Fruit fly (Drosophila melanogaster) whole organism, embryonic: ENCODE measurements around the gene CG43271.

Experiments
- Bdp1 ChIP-seq: fragments of 200-800 bp; sonication (Bioruptor generic); optimal IDR thresholded peaks from 3 replicates; lab custom pipeline; 2016; ENCODE audit warnings: missing biosample characterization, missing genetic modification characterization
- Blimp-1 ChIP-seq: fragments of 200-800 bp; sonication (Bioruptor generic); optimal IDR thresholded peaks from 3 replicates; lab custom pipeline; 2018; ENCODE audit warnings: missing biosample characterization, missing genetic modification characterization, mild to moderate bottlenecking, moderate library complexity, missing genetic modification reagents
- CG10267 ChIP-seq: fragments of 200-800 bp; sonication (Bioruptor generic); optimal IDR thresholded peaks from 2 replicates; lab custom pipeline; 2018; ENCODE audit warnings: missing biosample characterization, mild to moderate bottlenecking, missing genetic modification characterization, moderate library complexity
- CG10366 ChIP-seq: fragments of 200-800 bp; sonication (Bioruptor generic); IDR thresholded peaks from 2 replicates; pipeline ENCODE4 v1.3.6; 2022; ENCODE audit warnings: missing biosample characterization, missing genetic modification characterization
- CG11504 ChIP-seq: fragments of 200-800 bp; sonication (Bioruptor generic); optimal IDR thresholded peaks from 3 replicates; lab custom pipeline; 2019; ENCODE audit warnings: missing biosample characterization, mild to moderate bottlenecking, missing genetic modification characterization, moderate library complexity
- CG11723 ChIP-seq: fragments of 200-800 bp; sonication (Bioruptor generic); optimal IDR thresholded peaks from 2 replicates; lab custom pipeline; 2017; ENCODE audit warnings: missing biosample characterization, mild to moderate bottlenecking, missing genetic modification characterization
- CG1233 ChIP-seq: fragments of 200-800 bp; sonication (Bioruptor generic); optimal IDR thresholded peaks from 4 replicates; lab custom pipeline; 2018; ENCODE audit warnings: missing biosample characterization, mild to moderate bottlenecking, missing genetic modification characterization
- CG12769 ChIP-seq: fragments of 200-800 bp; sonication (Bioruptor generic); optimal IDR thresholded peaks from 2 replicates; lab custom pipeline; 2019; ENCODE audit warnings: missing biosample characterization, mild to moderate bottlenecking, missing genetic modification characterization, moderate library complexity
- CG13424 ChIP-seq: fragments of 200-800 bp; sonication (Bioruptor generic); optimal IDR thresholded peaks from 2 replicates; lab custom pipeline; 2019; ENCODE audit warnings: missing biosample characterization, mild to moderate bottlenecking, missing genetic modification characterization, moderate library complexity
- CG14050 ChIP-seq: fragments of 200-800 bp; sonication (Bioruptor generic); IDR thresholded peaks from 3 replicates; pipeline ENCODE4 v1.3.6; 2022; ENCODE audit warnings: missing biosample characterization, missing genetic modification characterization
- CG14441 ChIP-seq: fragments of 200-800 bp; sonication (Bioruptor generic); IDR thresholded peaks from 2 replicates; pipeline ENCODE4 v1.3.6; 2022; ENCODE audit warnings: missing biosample characterization, missing genetic modification characterization
- CG14860 ChIP-seq: fragments of 200-800 bp; sonication (Bioruptor generic); IDR thresholded peaks from 3 replicates; pipeline ENCODE4 v1.3.6; 2022; ENCODE audit warnings: missing biosample characterization, missing genetic modification characterization; ENCODE audit not compliant: partially characterized antibody
- CG2889 ChIP-seq: fragments of 200-800 bp; sonication (Bioruptor generic); IDR thresholded peaks from 3 replicates; pipeline ENCODE4 v1.3.6; 2022; ENCODE audit warnings: missing biosample characterization, missing genetic modification characterization
- CG30020 ChIP-seq: fragments of 200-800 bp; optimal IDR thresholded peaks from 2 replicates; lab custom pipeline; 2019; ENCODE audit warnings: missing biosample characterization, mild to moderate bottlenecking, missing genetic modification characterization, moderate library complexity
- CG8089 ChIP-seq: fragments of 200-800 bp; sonication (Bioruptor generic); optimal IDR thresholded peaks from 3 replicates; lab custom pipeline; 2016; ENCODE audit warnings: missing biosample characterization, missing genetic modification characterization
- CG9817 ChIP-seq: fragments of 200-800 bp; sonication (Bioruptor generic); optimal IDR thresholded peaks from 2 replicates; lab custom pipeline; 2018; ENCODE audit warnings: missing biosample characterization, mild to moderate bottlenecking, missing genetic modification characterization, moderate library complexity
- CTCF ChIP-seq: fragments of 200-800 bp; sonication (Bioruptor generic); optimal IDR thresholded peaks from 2 replicates; lab custom pipeline; 2017; ENCODE audit warnings: missing biosample characterization, mild to moderate bottlenecking, missing genetic modification characterization, moderate library complexity
- Camta ChIP-seq: fragments of 200-800 bp; sonication (Bioruptor generic); optimal IDR thresholded peaks from 2 replicates; lab custom pipeline; 2016; ENCODE audit warnings: missing biosample characterization, missing genetic modification characterization
- D19A ChIP-seq: fragments of 200-800 bp; optimal IDR thresholded peaks from 3 replicates; lab custom pipeline; 2019; ENCODE audit warnings: missing biosample characterization, mild to moderate bottlenecking, missing genetic modification characterization, moderate library complexity
- D19B ChIP-seq: fragments of 200-800 bp; sonication (Bioruptor generic); optimal IDR thresholded peaks from 2 replicates; lab custom pipeline; 2017; ENCODE audit warnings: missing biosample characterization, mild to moderate bottlenecking, missing genetic modification characterization
- Dbx ChIP-seq: fragments of 200-800 bp; sonication (Bioruptor generic); IDR thresholded peaks from 3 replicates; pipeline ENCODE4 v1.3.6; 2022; ENCODE audit warnings: missing biosample characterization, missing genetic modification characterization
- Drgx ChIP-seq: fragments of 200-800 bp; sonication (Bioruptor generic); IDR thresholded peaks from 2 replicates; pipeline ENCODE4 v1.3.6; 2022; ENCODE audit warnings: missing biosample characterization, missing genetic modification characterization
- ERR ChIP-seq: fragments of 200-800 bp; sonication (Bioruptor generic); optimal IDR thresholded peaks from 2 replicates; lab custom pipeline; 2016; ENCODE audit warnings: missing biosample characterization, missing genetic modification characterization
- HmgD ChIP-seq: fragments of 200-800 bp; sonication (Bioruptor generic); optimal IDR thresholded peaks from 3 replicates; lab custom pipeline; 2016; ENCODE audit warnings: missing biosample characterization, missing genetic modification characterization
- Hmr ChIP-seq: fragments of 200-800 bp; sonication (Bioruptor generic); optimal IDR thresholded peaks from 3 replicates; lab custom pipeline; 2017; ENCODE audit warnings: mild to moderate bottlenecking, missing biosample characterization, missing genetic modification reagents, missing genetic modification characterization
- MBD-R2 ChIP-seq: fragments of 200-800 bp; sonication (Bioruptor generic); IDR thresholded peaks from 2 replicates; pipeline ENCODE4 v1.3.6; 2022; ENCODE audit warnings: missing biosample characterization, missing genetic modification characterization
- Nf-YA ChIP-seq: fragments of 200-800 bp; sonication (Bioruptor generic); IDR thresholded peaks from 2 replicates; pipeline ENCODE4 v1.3.6; 2022; ENCODE audit warnings: missing biosample characterization, missing genetic modification characterization
- Optix ChIP-seq: fragments of 200-800 bp; sonication (Bioruptor generic); IDR thresholded peaks from 3 replicates; pipeline ENCODE4 v1.3.6; 2022; ENCODE audit warnings: missing biosample characterization, missing genetic modification characterization
- Pdp1 ChIP-seq, 2 experiments: fragments of 200-800 bp; sonication (Bioruptor generic); optimal IDR thresholded peaks; 3 replicates each; lab custom pipeline; 2016; ENCODE audit warnings: missing biosample characterization in 2 of 2, missing genetic modification characterization in 2 of 2, mild to moderate bottlenecking in 1 of 2, moderate library complexity in 1 of 2
- Taf1 ChIP-seq: fragments of 200-800 bp; sonication (Bioruptor generic); IDR thresholded peaks from 2 replicates; pipeline ENCODE4 v1.3.6; 2022; ENCODE audit warnings: missing biosample characterization, missing genetic modification characterization
- Xrp1 ChIP-seq: fragments of 200-800 bp; sonication (Bioruptor generic); IDR thresholded peaks from 2 replicates; pipeline ENCODE4 v1.3.6; 2022; ENCODE audit warnings: missing biosample characterization, missing genetic modification characterization
- al ChIP-seq: fragments of 200-800 bp; sonication (Bioruptor generic); IDR thresholded peaks from 2 replicates; pipeline ENCODE4 v1.3.6; 2022; ENCODE audit warnings: missing biosample characterization, missing genetic modification characterization
- az2 ChIP-seq: fragments of 200-800 bp; sonication (Bioruptor generic); optimal IDR thresholded peaks from 3 replicates; lab custom pipeline; 2016; ENCODE audit warnings: missing biosample characterization, missing genetic modification characterization
- btn ChIP-seq: fragments of 200-800 bp; sonication (Bioruptor generic); optimal IDR thresholded peaks from 2 replicates; lab custom pipeline; 2016; ENCODE audit warnings: missing biosample characterization, missing genetic modification characterization
- cad ChIP-seq: fragments of >200 bp; optimal IDR thresholded peaks from 2 replicates; lab custom pipeline; 2017; ENCODE audit warnings: missing biosample characterization, missing genetic modification characterization
- cas ChIP-seq: fragments of 200-800 bp; sonication (Bioruptor generic); IDR thresholded peaks from 2 replicates; pipeline ENCODE4 v1.3.6; 2022; ENCODE audit warnings: missing biosample characterization, missing genetic modification characterization
- cg ChIP-seq: fragments of 200-800 bp; sonication (Bioruptor generic); optimal IDR thresholded peaks from 3 replicates; lab custom pipeline; 2019; ENCODE audit warnings: missing biosample characterization, mild to moderate bottlenecking, missing genetic modification characterization, moderate library complexity
- chif ChIP-seq, 2 experiments: fragments of 200-800 bp; sonication (Bioruptor generic); optimal IDR thresholded peaks; 3 replicates each; lab custom pipeline; 2016; ENCODE audit warnings: missing biosample characterization in 2 of 2, missing genetic modification characterization in 2 of 2
- crc ChIP-seq: fragments of 200-800 bp; sonication (Bioruptor generic); optimal IDR thresholded peaks from 2 replicates; lab custom pipeline; 2016; ENCODE audit warnings: missing biosample characterization, missing genetic modification characterization
- dpn ChIP-seq, 2 experiments: fragments of 200-800 bp; sonication (Bioruptor generic); optimal IDR thresholded peaks; 3 replicates each; lab custom pipeline; 2016; ENCODE audit warnings: missing biosample characterization in 2 of 2, missing genetic modification characterization in 2 of 2
- esg ChIP-seq: fragments of 200-800 bp; sonication (Bioruptor generic); conservative IDR thresholded peaks from 2 replicates; pipeline ENCODE4 v1.3.6; 2022; ENCODE audit warnings: missing biosample characterization, missing genetic modification characterization
- ftz-f1 ChIP-seq: fragments of 200-800 bp; sonication (Bioruptor generic); optimal IDR thresholded peaks from 2 replicates; lab custom pipeline; 2016; ENCODE audit warnings: missing biosample characterization, missing genetic modification characterization
- gcm2 ChIP-seq: fragments of 200-800 bp; sonication (Bioruptor generic); optimal IDR thresholded peaks from 2 replicates; lab custom pipeline; 2016; ENCODE audit warnings: missing biosample characterization, missing genetic modification characterization
- hbn ChIP-seq: fragments of 200-800 bp; sonication (Bioruptor generic); IDR thresholded peaks from 2 replicates; pipeline ENCODE4 v1.3.6; 2022; ENCODE audit warnings: missing biosample characterization, missing genetic modification characterization; ENCODE audit not compliant: partially characterized antibody
- lola ChIP-seq, 3 experiments: fragments of >200 bp in 2 of 3; fragments of 200-800 bp in 1 of 3; sonication (Bioruptor generic) in 1 of 3; optimal IDR thresholded peaks; 2 replicates each; lab custom pipeline; 2017 to 2019; ENCODE audit warnings: missing biosample characterization in 3 of 3, missing genetic modification characterization in 3 of 3, mild to moderate bottlenecking in 1 of 3, moderate library complexity in 1 of 3
- luna ChIP-seq: fragments of 200-800 bp; sonication (Bioruptor generic); optimal IDR thresholded peaks from 2 replicates; lab custom pipeline; 2016; ENCODE audit warnings: missing biosample characterization, missing genetic modification characterization
- sd ChIP-seq: fragments of 200-800 bp; sonication (Bioruptor generic); optimal IDR thresholded peaks from 3 replicates; lab custom pipeline; 2018; ENCODE audit warnings: missing biosample characterization, mild to moderate bottlenecking, missing genetic modification characterization, moderate library complexity
- sim ChIP-seq: fragments of 200-800 bp; sonication (Bioruptor generic); IDR thresholded peaks from 2 replicates; pipeline ENCODE4 v1.3.6; 2022; ENCODE audit warnings: missing biosample characterization, missing genetic modification characterization
- slou ChIP-seq: fragments of 200-800 bp; sonication (Bioruptor generic); optimal IDR thresholded peaks from 3 replicates; lab custom pipeline; 2016; ENCODE audit warnings: missing biosample characterization, missing genetic modification characterization
- sna ChIP-seq: fragments of 200-800 bp; sonication (Bioruptor generic); IDR thresholded peaks from 2 replicates; pipeline ENCODE4 v1.3.6; 2022; ENCODE audit warnings: missing biosample characterization, missing genetic modification characterization; ENCODE audit not compliant: partially characterized antibody
- sr ChIP-seq: fragments of 200-800 bp; sonication (Bioruptor generic); IDR thresholded peaks from 3 replicates; pipeline ENCODE4 v1.3.6; 2022; ENCODE audit warnings: missing biosample characterization, missing genetic modification characterization
- zen ChIP-seq: fragments of 200-800 bp; sonication (Bioruptor generic); optimal IDR thresholded peaks from 3 replicates; lab custom pipeline; 2018; ENCODE audit warnings: missing biosample characterization, mild to moderate bottlenecking, missing genetic modification characterization, moderate library complexity

Gene CG43271

DNA sequence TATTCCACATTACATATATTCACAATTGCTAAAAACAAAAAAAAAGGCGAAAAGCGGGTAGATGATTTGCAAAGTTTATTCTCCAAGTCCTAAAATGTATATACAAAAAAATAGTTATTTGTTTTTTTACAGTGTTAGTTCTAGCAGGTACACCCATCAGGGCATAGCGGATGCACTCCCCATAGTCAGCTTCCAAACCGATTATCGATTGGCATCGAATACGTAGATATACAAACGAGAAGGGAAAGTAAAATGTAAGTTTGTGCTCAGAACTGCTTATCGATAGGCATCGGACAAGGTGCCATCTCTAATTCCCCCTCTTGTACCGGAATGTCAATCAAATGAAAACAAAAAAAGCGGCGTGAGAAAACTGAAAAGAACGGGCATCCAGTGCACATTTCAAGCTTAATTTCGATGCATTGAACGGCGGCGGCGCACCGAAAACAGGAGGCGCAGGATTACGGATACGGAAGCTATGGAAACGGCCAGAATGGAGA lies 48.3 kb upstream of the CG43271 start, which contains the start of gene CG5674 (continued):
- TF ChIP-seq Camta (GFP tag; lab: Kevin White, UChicago): peak; percentile 67
- no peak for TF ChIP-seq Pdp1 (GFP tag; optimal IDR thresholded peaks at IDR 0.05; lab: Kevin White, UChicago)
- peak; percentile 85 for TF ChIP-seq MBD-R2 (GFP tag; lab: Robert Waterston, UW)
- no peak for TF ChIP-seq cg (GFP tag; lab: Kevin White, UChicago)
- no peak for TF ChIP-seq D19B
- TF ChIP-seq CG1233 (GFP tag; lab: Kevin White, UChicago): no peak
- no peak for TF ChIP-seq Optix (GFP tag; lab: Robert Waterston, UW)
- no peak for TF ChIP-seq lola (GFP tag; optimal IDR thresholded peaks at IDR 0.05; lab: Kevin White, UChicago)
- peak; percentile 78 for TF ChIP-seq CTCF (GFP tag; lab: Kevin White, UChicago)
- TF ChIP-seq zen (tag; lab: Kevin White, UChicago): peak; percentile 31
- TF ChIP-seq CG14860 (GFP tag; lab: Robert Waterston, UW): peak; percentile 65
- peak; percentile 71 for TF ChIP-seq Hmr (GFP tag; lab: Kevin White, UChicago)
- no peak for TF ChIP-seq D19A (tag; lab: Kevin White, UChicago)
- no peak for TF ChIP-seq Nf-YA (GFP tag; lab: Robert Waterston, UW)
- TF ChIP-seq ftz-f1 (GFP tag; lab: Kevin White, UChicago): no peak
- TF ChIP-seq CG12769 (tag; lab: Kevin White, UChicago): no peak
- peak; percentile 23; the same call in 1 of the 3 replicates for TF ChIP-seq CG14050
- TF ChIP-seq CG11504 (tag; lab: Kevin White, UChicago): peak; percentile 59
- TF ChIP-seq esg: peak; percentile 49
- TF ChIP-seq Blimp-1: no peak
- no peak for TF ChIP-seq az2 (GFP tag; lab: Kevin White, UChicago)
- peak; percentile 54 for TF ChIP-seq CG10267
- TF ChIP-seq CG9817 (tag; lab: Kevin White, UChicago): peak; percentile 43
- peak in 1 of 2 experiments; percentile 68 for TF ChIP-seq dpn (GFP tag; optimal IDR thresholded peaks at IDR 0.05; lab: Kevin White, UChicago)
- TF ChIP-seq hbn (GFP tag; lab: Robert Waterston, UW): peak; percentile 80
- TF ChIP-seq Xrp1: peak; percentile 60
- no peak for TF ChIP-seq luna (GFP tag; lab: Kevin White, UChicago)
- no peak for TF ChIP-seq CG11723
- TF ChIP-seq crc: no peak
- no peak for TF ChIP-seq sim (GFP tag; lab: Robert Waterston, UW)
- TF ChIP-seq CG2889 (GFP tag; lab: Robert Waterston, UW): no peak
- TF ChIP-seq sd (tag; lab: Kevin White, UChicago): peak; percentile 94
- TF ChIP-seq HmgD (GFP tag; lab: Kevin White, UChicago): peak; percentile 96
- no peak; the same call in 1 of the 2 replicates for TF ChIP-seq CG10366 (GFP tag; lab: Robert Waterston, UW)
- TF ChIP-seq sr (GFP tag; lab: Robert Waterston, UW): no peak
- peak; percentile 12 for TF ChIP-seq Bdp1 (GFP tag; lab: Kevin White, UChicago)
- TF ChIP-seq btn (GFP tag; lab: Kevin White, UChicago): peak; percentile 5
- TF ChIP-seq gcm2 (GFP tag; lab: Kevin White, UChicago): no peak
- peak; percentile 48 for TF ChIP-seq al
- TF ChIP-seq CG8089 (GFP tag; lab: Kevin White, UChicago): peak; percentile 48
- TF ChIP-seq Dbx (GFP tag; lab: Robert Waterston, UW): peak; percentile 82
- peak; percentile 52 for TF ChIP-seq CG14441
- TF ChIP-seq cas (GFP tag; lab: Robert Waterston, UW): 0 out of 2 replicates have a peak, but pooled peaks have one; percentile 41
- TF ChIP-seq CG13424 (tag; lab: Kevin White, UChicago): no peak
- peak; percentile 54 for TF ChIP-seq Drgx (GFP tag; lab: Robert Waterston, UW)
- TF ChIP-seq sna (GFP tag; lab: Robert Waterston, UW): peak; percentile 83
- TF ChIP-seq slou: peak; percentile 44
- TF ChIP-seq chif (GFP tag; optimal IDR thresholded peaks at IDR 0.05; lab: Kevin White, UChicago): peak; percentile 47 to 64
- TF ChIP-seq cad: no peak
- peak; percentile 43 for TF ChIP-seq ERR (GFP tag; lab: Kevin White, UChicago)
- TF ChIP-seq Taf1 (GFP tag; lab: Robert Waterston, UW): no peak
- no peak for TF ChIP-seq CG30020 (tag; lab: Kevin White, UChicago)
